Worm (Caenorhabditis elegans): Measurements from ENCODE around the gene C03C10.5.

Gene C03C10.5

ce11 chrIII:4098751-4099150 is 6.8 kb upstream of the C03C10.5 start:
- peak; percentile 66 for TF ChIP-seq nhr-25 (tag; optimal IDR thresholded peaks at IDR 0.05)
- peak; percentile 24 for TF ChIP-seq nhr-23 (tag; optimal IDR thresholded peaks at IDR 0.05)
- TF ChIP-seq ceh-16 (tag; optimal IDR thresholded peaks at IDR 0.05), result no peak

ce11 chrIII:4098107-4098620 is 6.2 kb upstream of the C03C10.5 start, which contains the start of gene rei-1:
TSS of gene rei-1 (minus strand) at chrIII:4098190.
- TF ChIP-seq pqm-1 (tag; optimal IDR thresholded peaks at IDR 0.05) (no peak), ztf-4 (tag; optimal IDR thresholded peaks at IDR 0.05) (no peak), R02D3.7 (tag; optimal IDR thresholded peaks at IDR 0.05) (no peak), elt-3 (tag; optimal IDR thresholded peaks at IDR 0.05) (no peak), nhr-43 (tag; optimal IDR thresholded peaks at IDR 0.05; ENCODE audit: poor library complexity, severe bottlenecking) (peak; percentile 8)

ce11 chrIII:4096370-4096842 is 4.5 kb upstream of the C03C10.5 start:
- TF ChIP-seq nhr-23 (tag; optimal IDR thresholded peaks at IDR 0.05) (peak; percentile 57), nhr-43 (tag; optimal IDR thresholded peaks at IDR 0.05; ENCODE audit: poor library complexity, severe bottlenecking) (peak; percentile 48), ama-1 (optimal IDR thresholded peaks at IDR 0.05) (peak; percentile 42), fkh-10 (GFP tag; optimal IDR thresholded peaks at IDR 0.05) (no peak), mdl-1 (tag; optimal IDR thresholded peaks at IDR 0.05) (no peak), lsy-12 (tag; optimal IDR thresholded peaks at IDR 0.05) (peak; percentile 10)

- no peak for TF ChIP-seq fkh-2 (tag; optimal IDR thresholded peaks at IDR 0.05)
- TF ChIP-seq snpc-4 (tag; optimal IDR thresholded peaks at IDR 0.05), result no peak
- TF ChIP-seq hmg-11 (tag; optimal IDR thresholded peaks at IDR 0.05), result no peak
- no peak for TF ChIP-seq zag-1 (tag; optimal IDR thresholded peaks at IDR 0.05)
- no peak for TF ChIP-seq aly-2 (tag; optimal IDR thresholded peaks at IDR 0.05)
- TF ChIP-seq nfya-1 (tag; optimal IDR thresholded peaks at IDR 0.05; ENCODE audit: insufficient read depth), result no peak
- no peak for TF ChIP-seq pha-4 (tag; optimal IDR thresholded peaks at IDR 0.05)
- TF ChIP-seq nhr-76 (tag; optimal IDR thresholded peaks at IDR 0.05), result no peak
- TF ChIP-seq ceh-82 (tag; optimal IDR thresholded peaks at IDR 0.05), result no peak
- no peak for TF ChIP-seq lsy-12 (tag; optimal IDR thresholded peaks at IDR 0.05)
- no peak for TF ChIP-seq egl-27 (tag; optimal IDR thresholded peaks at IDR 0.05)
- TF ChIP-seq elt-1 (tag; optimal IDR thresholded peaks at IDR 0.05), result no peak
- no peak for TF ChIP-seq jun-1 (tag; optimal IDR thresholded peaks at IDR 0.05)
- TF ChIP-seq elt-2 (tag; optimal IDR thresholded peaks at IDR 0.05), result no peak
- no peak for TF ChIP-seq R02D3.7 (tag; optimal IDR thresholded peaks at IDR 0.05)
- no peak for TF ChIP-seq lin-15B (tag; optimal IDR thresholded peaks at IDR 0.05)
- no peak for TF ChIP-seq pqm-1 (tag; optimal IDR thresholded peaks at IDR 0.05)
- TF ChIP-seq nhr-77 (tag; optimal IDR thresholded peaks at IDR 0.05), result no peak
- no peak for TF ChIP-seq nhr-12 (tag; optimal IDR thresholded peaks at IDR 0.05)
Measured at ce11 chrIII:4095441-4096095, 3.6 kb upstream of the C03C10.5 start, which contains the start of gene C03C10.7. TSS of gene C03C10.7 (plus strand) at chrIII:4096045.

ce11 chrIII:4094681-4095080 is 2.8 kb upstream of the C03C10.5 start, which contains the start of gene rnr-2:
TSS of gene rnr-2 (minus strand) at chrIII:4094921.
- TF ChIP-seq hmg-11 (tag; optimal IDR thresholded peaks at IDR 0.05) (no peak), lin-39 (tag; optimal IDR thresholded peaks at IDR 0.05) (peak; percentile 26), nfya-1 (tag; optimal IDR thresholded peaks at IDR 0.05; ENCODE audit: insufficient read depth) (peak; percentile 12)

ce11 chrIII:4092962-4093361 is 1.0 kb upstream of the C03C10.5 start:
- TF ChIP-seq mdl-1 (tag; optimal IDR thresholded peaks at IDR 0.05) (no peak), nhr-237 (tag; optimal IDR thresholded peaks at IDR 0.05) (no peak), nhr-43 (tag; optimal IDR thresholded peaks at IDR 0.05; ENCODE audit: poor library complexity, severe bottlenecking) (no peak), fkh-10 (GFP tag; optimal IDR thresholded peaks at IDR 0.05) (no peak), ZK546.5 (tag; optimal IDR thresholded peaks at IDR 0.05) (no peak), nhr-23 (tag; optimal IDR thresholded peaks at IDR 0.05) (no peak), eor-1 (tag; optimal IDR thresholded peaks at IDR 0.05) (no peak), nhr-11 (tag; optimal IDR thresholded peaks at IDR 0.05) (no peak), ceh-9 (tag; optimal IDR thresholded peaks at IDR 0.05) (no peak), ama-1 (optimal IDR thresholded peaks at IDR 0.05) (no peak)

Measured in whole organism, L3 larva.